Fruit fly (Drosophila melanogaster) whole organism, pupa: ENCODE data around the gene Sry-alpha.
A peak's percentile ranks its signal among the peaks of the same experiment; 100 is the strongest.

Experiments used
- CG10348 ChIP-seq: fragments of 200-800 bp; sonication (Bioruptor generic); IDR thresholded peaks from 2 replicates; pipeline ENCODE4 v1.3.6; 2022; ENCODE audit warnings: missing biosample characterization, missing genetic modification characterization
- CG12605 ChIP-seq: fragments of 200-800 bp; sonication (Bioruptor generic); IDR thresholded peaks from 2 replicates; pipeline ENCODE4 v1.3.6; 2022; ENCODE audit warnings: missing biosample characterization, missing genetic modification characterization
- CG13204 ChIP-seq: fragments of 200-800 bp; sonication (Bioruptor generic); optimal IDR thresholded peaks from 2 replicates; lab custom pipeline; 2018; ENCODE audit warnings: missing biosample characterization, mild to moderate bottlenecking, missing genetic modification characterization, moderate library complexity
- CG14655 ChIP-seq: fragments of 200-800 bp; sonication (Bioruptor generic); optimal IDR thresholded peaks from 3 replicates; lab custom pipeline; 2017; ENCODE audit warnings: mild to moderate bottlenecking, missing biosample characterization, missing genetic modification reagents, missing genetic modification characterization
- CG15710 ChIP-seq: fragments of 200-800 bp; sonication (Bioruptor generic); optimal IDR thresholded peaks from 2 replicates; lab custom pipeline; 2018; ENCODE audit warnings: missing biosample characterization, mild to moderate bottlenecking, missing genetic modification characterization, moderate library complexity
- CG17806 ChIP-seq: fragments of 200-800 bp; sonication (Bioruptor generic); optimal IDR thresholded peaks from 2 replicates; lab custom pipeline; 2018; ENCODE audit warnings: missing biosample characterization, mild to moderate bottlenecking, missing genetic modification characterization, moderate library complexity
- CG32121 ChIP-seq: fragments of 200-800 bp; sonication (Bioruptor generic); IDR thresholded peaks from 2 replicates; pipeline ENCODE4 v1.3.6; 2022; ENCODE audit warnings: missing biosample characterization, missing genetic modification characterization
- CG34367 ChIP-seq: fragments of 200-800 bp; sonication (Bioruptor generic); optimal IDR thresholded peaks from 2 replicates; lab custom pipeline; 2018; ENCODE audit warnings: missing biosample characterization, mild to moderate bottlenecking, missing genetic modification characterization
- CG4496 ChIP-seq: fragments of 200-800 bp; sonication (Bioruptor generic); IDR thresholded peaks from 3 replicates; pipeline ENCODE4 v1.3.6; 2022; ENCODE audit warnings: missing biosample characterization, missing genetic modification characterization
- CG8159 ChIP-seq: fragments of 200-800 bp; sonication (Bioruptor generic); optimal IDR thresholded peaks from 3 replicates; lab custom pipeline; 2018; ENCODE audit warnings: missing biosample characterization, mild to moderate bottlenecking, missing genetic modification characterization, moderate library complexity
- CG8301 ChIP-seq: fragments of 200-800 bp; sonication (Bioruptor generic); optimal IDR thresholded peaks from 2 replicates; lab custom pipeline; 2018; ENCODE audit warnings: missing biosample characterization, mild to moderate bottlenecking, missing genetic modification characterization
- CG9948 ChIP-seq: fragments of 200-800 bp; sonication (Bioruptor generic); optimal IDR thresholded peaks from 2 replicates; lab custom pipeline; 2018; ENCODE audit warnings: missing biosample characterization, mild to moderate bottlenecking, missing genetic modification characterization, moderate library complexity
- D1 ChIP-seq: fragments of 200-800 bp; sonication (Bioruptor generic); optimal IDR thresholded peaks from 2 replicates; lab custom pipeline; 2018; ENCODE audit warnings: missing biosample characterization, mild to moderate bottlenecking, missing genetic modification characterization, moderate library complexity
- EcR ChIP-seq: fragments of 200-800 bp; sonication (Bioruptor generic); optimal IDR thresholded peaks from 3 replicates; lab custom pipeline; 2019; ENCODE audit warnings: missing biosample characterization, missing genetic modification characterization, mild to moderate bottlenecking, moderate library complexity, missing genetic modification reagents
- Ets98B ChIP-seq: fragments of 200-800 bp; sonication (Bioruptor generic); IDR thresholded peaks from 2 replicates; pipeline ENCODE4 v1.3.6; 2022; ENCODE audit warnings: missing biosample characterization, missing genetic modification characterization
- Pif1A ChIP-seq: fragments of 200-800 bp; sonication (Bioruptor generic); optimal IDR thresholded peaks from 3 replicates; lab custom pipeline; 2016; ENCODE audit warnings: missing biosample characterization, missing genetic modification characterization
- Pif1B ChIP-seq: fragments of 200-800 bp; sonication (Bioruptor generic); optimal IDR thresholded peaks from 3 replicates; lab custom pipeline; 2016; ENCODE audit warnings: missing biosample characterization, missing genetic modification characterization
- Snoo ChIP-seq: fragments of 200-800 bp; sonication (Bioruptor generic); optimal IDR thresholded peaks from 3 replicates; lab custom pipeline; 2017; ENCODE audit warnings: missing biosample characterization, mild to moderate bottlenecking, missing genetic modification characterization, inconsistent platforms
- fd96Ca ChIP-seq: fragments of 200-800 bp; sonication (Bioruptor generic); IDR thresholded peaks from 3 replicates; pipeline ENCODE4 v1.3.6; 2022; ENCODE audit warnings: missing biosample characterization, missing genetic modification characterization
- gl ChIP-seq: fragments of 200-800 bp; sonication (Bioruptor generic); optimal IDR thresholded peaks from 2 replicates; lab custom pipeline; 2018; ENCODE audit warnings: missing biosample characterization, mild to moderate bottlenecking, missing genetic modification characterization
- rn ChIP-seq: fragments of 200-800 bp; sonication (Bioruptor generic); IDR thresholded peaks from 2 replicates; pipeline ENCODE4 v1.3.6; 2022; ENCODE audit warnings: missing biosample characterization, missing genetic modification characterization

Gene Sry-alpha

dm6 chr3R:30014480-30014879 lies 25.0 kb upstream of the Sry-alpha start:
- TF ChIP-seq CG10348 (GFP tag; lab: Robert Waterston, UW), result no peak
- TF ChIP-seq CG9948, result no peak
- TF ChIP-seq Pif1B (GFP tag; lab: Kevin White, UChicago), result no peak
- no peak for TF ChIP-seq CG14655
- TF ChIP-seq Snoo (tag; lab: Kevin White, UChicago), result no peak
- TF ChIP-seq Ets98B (GFP tag; lab: Robert Waterston, UW), result no peak
- no peak for TF ChIP-seq CG17806 (tag; lab: Kevin White, UChicago)
- TF ChIP-seq CG13204 (GFP tag; lab: Kevin White, UChicago), result no peak
- TF ChIP-seq EcR (GFP tag; lab: Kevin White, UChicago), result no peak
- no peak for TF ChIP-seq CG32121
- TF ChIP-seq Pif1A (GFP tag; lab: Kevin White, UChicago), result no peak
- TF ChIP-seq CG8301 (tag; lab: Kevin White, UChicago), result no peak
- no peak for TF ChIP-seq rn
- TF ChIP-seq gl (tag; lab: Kevin White, UChicago), result no peak
- no peak for TF ChIP-seq CG4496 (GFP tag; lab: Robert Waterston, UW)
- TF ChIP-seq, all 21 proteins: peak for 0

- no peak for TF ChIP-seq fd96Ca (GFP tag; lab: Robert Waterston, UW)
- TF ChIP-seq EcR (GFP tag; lab: Kevin White, UChicago), result no peak
- 0 out of 2 replicates have a peak, but pooled peaks have one; percentile 24 for TF ChIP-seq CG32121
- TF ChIP-seq CG13204 (GFP tag; lab: Kevin White, UChicago), result peak; percentile 45
- TF ChIP-seq gl (tag; lab: Kevin White, UChicago), result no peak
- TF ChIP-seq Pif1B (GFP tag; lab: Kevin White, UChicago), result no peak
- no peak for TF ChIP-seq CG8159
- TF ChIP-seq CG9948, result no peak
- TF ChIP-seq Snoo (tag; lab: Kevin White, UChicago), result no peak
- TF ChIP-seq Ets98B (GFP tag; lab: Robert Waterston, UW), result peak; percentile 40; the same call in 1 of the 2 replicates
- TF ChIP-seq Pif1A (GFP tag; lab: Kevin White, UChicago), result no peak
- 0 out of 3 replicates have a peak, but pooled peaks have one; percentile 36 for TF ChIP-seq CG4496 (GFP tag; lab: Robert Waterston, UW)
- peak; percentile 44; the same call in 1 of the 2 replicates for TF ChIP-seq CG12605 (GFP tag; lab: Robert Waterston, UW)
- no peak for TF ChIP-seq CG14655
- TF ChIP-seq CG10348 (GFP tag; lab: Robert Waterston, UW), result no peak
- TF ChIP-seq CG17806 (tag; lab: Kevin White, UChicago), result peak; percentile 6
- no peak for TF ChIP-seq rn
- TF ChIP-seq CG34367 (tag; lab: Kevin White, UChicago), result peak; percentile 7
- TF ChIP-seq CG8301 (tag; lab: Kevin White, UChicago), result peak; percentile 6
- no peak for TF ChIP-seq D1 (tag; lab: Kevin White, UChicago)
- no peak for TF ChIP-seq CG15710
These were observed 24.5 kb upstream of the Sry-alpha start, which contains the start of gene CG7920 for dm6 chr3R:30014977-30015514. Gene CG7920, minus strand, starts transcription at chr3R:30015284.

dm6 chr3R:30021009-30021408 lies 18.5 kb upstream of the Sry-alpha start:
- TF ChIP-seq CG15710 (peak; percentile 9), CG12605 (GFP tag; lab: Robert Waterston, UW) (no peak), CG34367 (tag; lab: Kevin White, UChicago) (no peak), CG14655 (no peak), CG10348 (GFP tag; lab: Robert Waterston, UW) (no peak), Snoo (tag; lab: Kevin White, UChicago) (no peak), CG8159 (peak; percentile 27), CG32121 (peak; percentile 73), D1 (tag; lab: Kevin White, UChicago) (no peak), CG13204 (GFP tag; lab: Kevin White, UChicago) (no peak), CG4496 (GFP tag; lab: Robert Waterston, UW) (peak; percentile 64; the same call in 2 of the 3 replicates), CG9948 (peak; percentile 20), fd96Ca (GFP tag; lab: Robert Waterston, UW) (peak; percentile 37; the same call in 1 of the 3 replicates), rn (0 out of 2 replicates have a peak, but pooled peaks have one; percentile 21), Ets98B (GFP tag; lab: Robert Waterston, UW) (peak; percentile 57), CG17806 (tag; lab: Kevin White, UChicago) (peak; percentile 8), CG8301 (tag; lab: Kevin White, UChicago) (peak; percentile 44), EcR (GFP tag; lab: Kevin White, UChicago) (no peak), gl (tag; lab: Kevin White, UChicago) (no peak), Pif1A (GFP tag; lab: Kevin White, UChicago) (no peak), Pif1B (GFP tag; lab: Kevin White, UChicago) (no peak)

- TF ChIP-seq Snoo (tag; lab: Kevin White, UChicago), result peak; percentile 17
- TF ChIP-seq CG34367 (tag; lab: Kevin White, UChicago), result no peak
- peak; percentile 98 for TF ChIP-seq CG13204 (GFP tag; lab: Kevin White, UChicago)
- no peak for TF ChIP-seq CG8301 (tag; lab: Kevin White, UChicago)
- peak; percentile 47 for TF ChIP-seq CG12605 (GFP tag; lab: Robert Waterston, UW)
- TF ChIP-seq CG4496 (GFP tag; lab: Robert Waterston, UW), result peak; percentile 61; the same call in 2 of the 3 replicates
- TF ChIP-seq Ets98B (GFP tag; lab: Robert Waterston, UW), result peak; percentile 65; the same call in 1 of the 2 replicates
- peak; percentile 2 for TF ChIP-seq CG17806 (tag; lab: Kevin White, UChicago)
- no peak for TF ChIP-seq EcR (GFP tag; lab: Kevin White, UChicago)
- TF ChIP-seq CG15710, result no peak
- TF ChIP-seq CG32121, result no peak; the same call in 1 of the 2 replicates
- TF ChIP-seq gl (tag; lab: Kevin White, UChicago), result no peak
- TF ChIP-seq CG14655, result no peak
- no peak for TF ChIP-seq Pif1A (GFP tag; lab: Kevin White, UChicago)
- no peak for TF ChIP-seq CG8159
- no peak for TF ChIP-seq CG10348 (GFP tag; lab: Robert Waterston, UW)
- no peak for TF ChIP-seq Pif1B (GFP tag; lab: Kevin White, UChicago)
- no peak for TF ChIP-seq rn
- no peak for TF ChIP-seq fd96Ca (GFP tag; lab: Robert Waterston, UW)
- TF ChIP-seq CG9948, result no peak
- TF ChIP-seq D1 (tag; lab: Kevin White, UChicago), result no peak
These were observed 17.7 kb upstream of the Sry-alpha start, which contains the start of gene Mgat2 for dm6 chr3R:30021559-30022451. Gene Mgat2, minus strand, starts transcription at chr3R:30022221.
